Worm (Caenorhabditis elegans) whole organism, late embryonic: ENCODE data around the gene srh-304.

Source experiments
- C38D4.7 ChIP-seq: fragments of 200-800 bp; sonication (Bioruptor generic); optimal IDR thresholded peaks from 2 replicates; lab custom pipeline; 2018; ENCODE audit warnings: mild to moderate bottlenecking, missing genetic modification characterization, moderate library complexity, missing compliant biosample characterization
- K09A11.1 ChIP-seq: sonication (generic microtip); optimal IDR thresholded peaks from 2 replicates; lab custom pipeline; 2017; ENCODE audit warnings: antibody characterized with exemption, mild to moderate bottlenecking, missing genetic modification characterization, missing compliant biosample characterization; ENCODE audit not compliant: insufficient read depth
- Y22D7AL.16 ChIP-seq: sonication (generic microtip); optimal IDR thresholded peaks from 2 replicates; lab custom pipeline; 2016; ENCODE audit warnings: missing genetic modification characterization, missing compliant biosample characterization
- ahr-1 ChIP-seq: sonication (generic microtip); optimal IDR thresholded peaks from 2 replicates; lab custom pipeline; 2016; ENCODE audit warnings: missing genetic modification characterization, missing compliant biosample characterization
- ama-1 ChIP-seq: fragments of 150-350 bp; optimal IDR thresholded peaks from 2 replicates; lab custom pipeline; 2014
- ceh-18 ChIP-seq: sonication (generic microtip); optimal IDR thresholded peaks from 2 replicates; lab custom pipeline; 2016; ENCODE audit warnings: missing genetic modification characterization, missing compliant biosample characterization
- ceh-19 ChIP-seq: fragments of 200-800 bp; sonication (Bioruptor generic); optimal IDR thresholded peaks from 2 replicates; lab custom pipeline; 2018; ENCODE audit warnings: mild to moderate bottlenecking, missing genetic modification characterization, missing compliant biosample characterization
- ceh-2 ChIP-seq: sonication (generic microtip); optimal IDR thresholded peaks from 2 replicates; lab custom pipeline; 2016; ENCODE audit warnings: missing genotype, missing genetic modification characterization, missing compliant biosample characterization
- ceh-22 ChIP-seq: sonication (generic microtip); optimal IDR thresholded peaks from 2 replicates; lab custom pipeline; 2017; ENCODE audit warnings: missing biosample characterization, missing genetic modification characterization
- ceh-34 ChIP-seq: sonication (generic microtip); optimal IDR thresholded peaks from 2 replicates; lab custom pipeline; 2016; ENCODE audit warnings: mild to moderate bottlenecking, missing genetic modification characterization, missing compliant biosample characterization
- ceh-45 ChIP-seq: fragments of 200-800 bp; sonication (Bioruptor generic); IDR thresholded peaks from 2 replicates; pipeline ENCODE4 v1.3.6; 2022; ENCODE audit warnings: missing genetic modification reagents, missing genetic modification characterization, missing compliant biosample characterization
- ceh-48 ChIP-seq: sonication (generic microtip); optimal IDR thresholded peaks from 2 replicates; lab custom pipeline; 2016; ENCODE audit warnings: missing genetic modification characterization, inconsistent platforms, missing compliant biosample characterization
- che-1 ChIP-seq: sonication (generic microtip); optimal IDR thresholded peaks from 2 replicates; lab custom pipeline; 2016; ENCODE audit warnings: mild to moderate bottlenecking, missing genetic modification characterization, missing compliant biosample characterization
- dve-1 ChIP-seq: sonication (generic microtip); optimal IDR thresholded peaks from 2 replicates; lab custom pipeline; 2017; ENCODE audit warnings: antibody characterized with exemption, mild to moderate bottlenecking, missing genetic modification characterization, missing compliant biosample characterization
- elt-2 ChIP-seq: sonication (generic microtip); optimal IDR thresholded peaks from 2 replicates; lab custom pipeline; 2016; ENCODE audit warnings: missing genetic modification reagents, missing genetic modification characterization, missing compliant biosample characterization
- elt-4 ChIP-seq: sonication (generic microtip); optimal IDR thresholded peaks from 2 replicates; lab custom pipeline; 2016; ENCODE audit warnings: missing genetic modification characterization, missing compliant biosample characterization
- eyg-1 ChIP-seq: sonication (generic microtip); optimal IDR thresholded peaks from 2 replicates; lab custom pipeline; 2016; ENCODE audit warnings: missing genotype, missing genetic modification characterization, missing compliant biosample characterization
- fax-1 ChIP-seq: sonication (generic microtip); optimal IDR thresholded peaks from 2 replicates; lab custom pipeline; 2016; ENCODE audit warnings: missing genotype, missing genetic modification characterization, missing compliant biosample characterization
- fkh-10 ChIP-seq: fragments of 150-350 bp; optimal IDR thresholded peaks from 2 replicates; lab custom pipeline; 2014; ENCODE audit warnings: missing biosample characterization, missing genetic modification reagents, missing genetic modification characterization
- gmeb-2 ChIP-seq: sonication (generic microtip); optimal IDR thresholded peaks from 2 replicates; lab custom pipeline; 2016; ENCODE audit warnings: missing genetic modification characterization, inconsistent platforms, missing compliant biosample characterization
- hlh-13 ChIP-seq: fragments of 200-800 bp; sonication (Bioruptor generic); optimal IDR thresholded peaks from 2 replicates; lab custom pipeline; 2018; ENCODE audit warnings: mild to moderate bottlenecking, missing genetic modification characterization, missing compliant biosample characterization
- hlh-15 ChIP-seq: sonication (generic microtip); optimal IDR thresholded peaks from 2 replicates; lab custom pipeline; 2016; ENCODE audit warnings: missing genetic modification characterization, missing compliant biosample characterization
- hlh-30 ChIP-seq: sonication (generic microtip); optimal IDR thresholded peaks from 2 replicates; lab custom pipeline; 2017; ENCODE audit warnings: antibody characterized with exemption, missing genetic modification characterization, missing compliant biosample characterization; ENCODE audit not compliant: insufficient read depth
- lim-6 ChIP-seq: sonication (generic microtip); optimal IDR thresholded peaks from 2 replicates; lab custom pipeline; 2016; ENCODE audit warnings: missing genetic modification characterization, missing compliant biosample characterization
- lin-11 ChIP-seq: fragments of 200-800 bp; sonication (Bioruptor generic); optimal IDR thresholded peaks from 2 replicates; lab custom pipeline; 2018; ENCODE audit warnings: mild to moderate bottlenecking, missing genetic modification characterization, missing compliant biosample characterization
- madf-2 ChIP-seq: sonication (generic microtip); optimal IDR thresholded peaks from 2 replicates; lab custom pipeline; 2017; ENCODE audit warnings: missing genetic modification characterization, missing compliant biosample characterization
- pag-3 ChIP-seq: sonication (generic microtip); optimal IDR thresholded peaks from 2 replicates; lab custom pipeline; 2016; ENCODE audit warnings: missing compliant biosample characterization, missing genetic modification characterization, borderline replicate concordance
- pat-9 ChIP-seq: fragments of 200-800 bp; sonication (Bioruptor generic); optimal IDR thresholded peaks from 2 replicates; lab custom pipeline; 2018; ENCODE audit warnings: mild to moderate bottlenecking, missing genetic modification characterization, moderate library complexity, missing compliant biosample characterization
- pax-1 ChIP-seq: fragments of 150-350 bp; optimal IDR thresholded peaks from 2 replicates; lab custom pipeline; 2014; ENCODE audit warnings: missing biosample characterization, missing genetic modification characterization
- pha-2 ChIP-seq: sonication (generic microtip); optimal IDR thresholded peaks from 2 replicates; lab custom pipeline; 2017; ENCODE audit warnings: mild to moderate bottlenecking, missing genetic modification characterization, missing compliant biosample characterization
- pros-1 ChIP-seq: fragments of 150-350 bp; optimal IDR thresholded peaks from 2 replicates; lab custom pipeline; 2014; ENCODE audit warnings: missing biosample characterization, missing genetic modification reagents, missing genetic modification characterization
- rnt-1 ChIP-seq: sonication (generic microtip); optimal IDR thresholded peaks from 2 replicates; lab custom pipeline; 2016; ENCODE audit warnings: missing genetic modification characterization, missing compliant biosample characterization
- sdc-2 ChIP-seq: sonication (generic microtip); optimal IDR thresholded peaks from 2 replicates; lab custom pipeline; 2016; ENCODE audit warnings: missing genotype, missing genetic modification characterization, missing compliant biosample characterization
- sox-2 ChIP-seq: fragments of 200-800 bp; sonication (Bioruptor generic); IDR thresholded peaks from 2 replicates; pipeline ENCODE4 v1.3.6; 2022; ENCODE audit warnings: missing genetic modification reagents, missing genetic modification characterization, missing compliant biosample characterization
- tbx-2 ChIP-seq: sonication (generic microtip); optimal IDR thresholded peaks from 2 replicates; lab custom pipeline; 2016; ENCODE audit warnings: missing genetic modification characterization, missing compliant biosample characterization
- ttx-3 ChIP-seq: sonication (generic microtip); optimal IDR thresholded peaks from 2 replicates; lab custom pipeline; 2016; ENCODE audit warnings: missing genetic modification reagents, missing genetic modification characterization, missing compliant biosample characterization
- unc-55 ChIP-seq: sonication (generic microtip); optimal IDR thresholded peaks from 2 replicates; lab custom pipeline; 2017; ENCODE audit warnings: missing biosample characterization, missing genetic modification reagents, missing genetic modification characterization
- zip-5 ChIP-seq: sonication (generic microtip); optimal IDR thresholded peaks from 2 replicates; lab custom pipeline; 2016; ENCODE audit warnings: missing genetic modification characterization, missing compliant biosample characterization

srh-304 gene

ce11 chrV:17824610-17825009 lies 3.8 kb upstream of the srh-304 start, which contains the start of gene srh-301:
srh-301 (plus strand) TSS chrV:17824910.
- TF ChIP-seq pha-2 (tag; lab: Kevin White, UChicago) (no peak), hlh-13 (no peak)

- TF ChIP-seq unc-55 (no peak), pros-1 (tag; lab: Kevin White, UChicago) (no peak), elt-2 (tag; lab: Kevin White, UChicago) (no peak), pha-2 (tag; lab: Kevin White, UChicago) (no peak), fax-1 (tag; lab: Kevin White, UChicago) (no peak), ceh-18 (tag; lab: Kevin White, UChicago) (no peak), pax-1 (tag; lab: Kevin White, UChicago) (no peak), ahr-1 (tag; lab: Kevin White, UChicago) (no peak), ceh-34 (tag; lab: Kevin White, UChicago) (no peak), sox-2 (GFP tag; lab: Robert Waterston, UW) (no peak), Y22D7AL.16 (tag; lab: Kevin White, UChicago) (no peak), rnt-1 (tag; lab: Kevin White, UChicago) (no peak), gmeb-2 (no peak)
Observed at ce11 chrV:17831350-17831749, 2.9 kb downstream of the srh-304 start, which contains the start of gene srh-303. srh-303 (plus strand) TSS chrV:17831650.

ce11 chrV:17844106-17844505 lies 15.7 kb downstream of the srh-304 start, which contains the start of gene srh-286:
srh-286 (minus strand) TSS chrV:17844206.
- TF ChIP-seq ceh-2 (tag; lab: Kevin White, UChicago) (no peak), ceh-48 (tag; lab: Kevin White, UChicago) (no peak), pag-3 (tag; lab: Kevin White, UChicago) (no peak), che-1 (tag; lab: Kevin White, UChicago) (no peak), lin-11 (tag; lab: Kevin White, UChicago) (no peak), ama-1 (lab: Kevin White, UChicago) (no peak)

- no peak for TF ChIP-seq pax-1 (tag; lab: Kevin White, UChicago)
- TF ChIP-seq madf-2 (tag; lab: Kevin White, UChicago): no peak
- no peak for TF ChIP-seq rnt-1 (tag; lab: Kevin White, UChicago)
- no peak for TF ChIP-seq K09A11.1
- TF ChIP-seq fax-1 (tag; lab: Kevin White, UChicago): no peak
- no peak for TF ChIP-seq eyg-1
- TF ChIP-seq ceh-22 (tag; lab: Kevin White, UChicago): no peak
- TF ChIP-seq lin-11 (tag; lab: Kevin White, UChicago): no peak
- TF ChIP-seq ttx-3: no peak
- no peak for TF ChIP-seq elt-4 (tag; lab: Kevin White, UChicago)
- no peak for TF ChIP-seq lim-6
- TF ChIP-seq zip-5 (tag; lab: Kevin White, UChicago): no peak
- TF ChIP-seq C38D4.7 (GFP tag; lab: Kevin White, UChicago): no peak
- TF ChIP-seq pat-9: no peak
- no peak for TF ChIP-seq unc-55
- no peak for TF ChIP-seq hlh-15
Observed at ce11 chrV:17845370-17845967, 17.1 kb downstream of the srh-304 start.

- TF ChIP-seq rnt-1 (tag; lab: Kevin White, UChicago): no peak
- TF ChIP-seq ttx-3: no peak
- no peak for TF ChIP-seq dve-1 (tag; lab: Kevin White, UChicago)
- no peak for TF ChIP-seq hlh-30 (tag; lab: Kevin White, UChicago)
- TF ChIP-seq lim-6: no peak
- TF ChIP-seq ceh-19 (GFP tag; lab: Kevin White, UChicago): no peak
- TF ChIP-seq hlh-15: no peak
- no peak for TF ChIP-seq sdc-2
- TF ChIP-seq madf-2 (tag; lab: Kevin White, UChicago): no peak
- TF ChIP-seq tbx-2 (tag; lab: Kevin White, UChicago): no peak
- no peak for TF ChIP-seq fkh-10 (GFP tag; lab: Kevin White, UChicago)
- TF ChIP-seq K09A11.1: no peak
- TF ChIP-seq ceh-45: no peak
Observed at ce11 chrV:17855889-17856288, 27.5 kb downstream of the srh-304 start, which contains the start of gene tcc-1. tcc-1 (minus strand) TSS chrV:17855989.
